Fruit fly (Drosophila melanogaster) whole organism, embryonic: Measurements from ENCODE around the gene beat-IIa.

ENCODE experiments used
- Abd-B ChIP-seq: fragments of 200-800 bp; sonication (Bioruptor generic); optimal IDR thresholded peaks from 2 replicates; lab custom pipeline; 2018; ENCODE audit warnings: missing biosample characterization, mild to moderate bottlenecking, missing genetic modification characterization, moderate library complexity
- B-H2 ChIP-seq: fragments of 200-800 bp; sonication (Bioruptor generic); optimal IDR thresholded peaks from 2 replicates; lab custom pipeline; 2018; ENCODE audit warnings: missing biosample characterization, mild to moderate bottlenecking, missing genetic modification characterization
- Blimp-1 ChIP-seq: fragments of 200-800 bp; sonication (Bioruptor generic); optimal IDR thresholded peaks from 3 replicates; lab custom pipeline; 2018; ENCODE audit warnings: missing biosample characterization, missing genetic modification characterization, mild to moderate bottlenecking, moderate library complexity, missing genetic modification reagents
- CG1024 ChIP-seq: fragments of 200-800 bp; sonication (Bioruptor generic); IDR thresholded peaks from 2 replicates; pipeline ENCODE4 v1.3.6; 2022; ENCODE audit warnings: missing biosample characterization, missing genetic modification characterization
- CG10321 ChIP-seq: fragments of 200-800 bp; sonication (Bioruptor generic); IDR thresholded peaks from 2 replicates; pipeline ENCODE4 v1.3.6; 2022; ENCODE audit warnings: missing biosample characterization, missing genetic modification characterization
- CG11093 ChIP-seq: fragments of 200-800 bp; sonication (Bioruptor generic); IDR thresholded peaks from 3 replicates; pipeline ENCODE4 v1.3.6; 2022; ENCODE audit warnings: missing biosample characterization, missing genetic modification characterization
- CG11247 ChIP-seq: fragments of 200-800 bp; sonication (Bioruptor generic); IDR thresholded peaks from 2 replicates; pipeline ENCODE4 v1.3.6; 2022; ENCODE audit warnings: missing biosample characterization, missing genetic modification characterization
- CG11456 ChIP-seq: fragments of 200-800 bp; sonication (Bioruptor generic); IDR thresholded peaks from 3 replicates; pipeline ENCODE4 v1.3.6; 2022; ENCODE audit warnings: missing biosample characterization, missing genetic modification characterization
- CG11696 ChIP-seq: fragments of 200-800 bp; sonication (Bioruptor generic); IDR thresholded peaks from 2 replicates; pipeline ENCODE4 v1.3.6; 2022; ENCODE audit warnings: missing biosample characterization, missing genetic modification characterization
- CG12744 ChIP-seq: fragments of 200-800 bp; sonication (Bioruptor generic); optimal IDR thresholded peaks from 2 replicates; lab custom pipeline; 2016; ENCODE audit warnings: missing biosample characterization, missing genetic modification characterization
- CG14050 ChIP-seq: fragments of 200-800 bp; sonication (Bioruptor generic); IDR thresholded peaks from 3 replicates; pipeline ENCODE4 v1.3.6; 2022; ENCODE audit warnings: missing biosample characterization, missing genetic modification characterization
- CG14860 ChIP-seq: fragments of 200-800 bp; sonication (Bioruptor generic); IDR thresholded peaks from 3 replicates; pipeline ENCODE4 v1.3.6; 2022; ENCODE audit warnings: missing biosample characterization, missing genetic modification characterization; ENCODE audit not compliant: partially characterized antibody
- CG15269 ChIP-seq: fragments of 200-800 bp; sonication (Bioruptor generic); optimal IDR thresholded peaks from 2 replicates; lab custom pipeline; 2018; ENCODE audit warnings: missing biosample characterization, mild to moderate bottlenecking, missing genetic modification characterization, moderate library complexity
- CG30403 ChIP-seq: fragments of 200-800 bp; sonication (Bioruptor generic); optimal IDR thresholded peaks from 3 replicates; lab custom pipeline; 2016; ENCODE audit warnings: missing biosample characterization, missing genetic modification characterization
- CG30431 ChIP-seq: fragments of 200-800 bp; sonication (Bioruptor generic); optimal IDR thresholded peaks from 2 replicates; lab custom pipeline; 2017; ENCODE audit warnings: missing biosample characterization, missing genetic modification characterization
- CG33213 ChIP-seq: fragments of 200-800 bp; sonication (Bioruptor generic); optimal IDR thresholded peaks from 3 replicates; lab custom pipeline; 2016; ENCODE audit warnings: missing biosample characterization, missing genetic modification characterization
- CG3407 ChIP-seq: fragments of 200-800 bp; sonication (Bioruptor generic); optimal IDR thresholded peaks from 2 replicates; lab custom pipeline; 2018; ENCODE audit warnings: missing biosample characterization, mild to moderate bottlenecking, missing genetic modification characterization
- CG34376 ChIP-seq: fragments of 200-800 bp; sonication (Bioruptor generic); optimal IDR thresholded peaks from 2 replicates; lab custom pipeline; 2018; ENCODE audit warnings: missing biosample characterization, mild to moderate bottlenecking, missing genetic modification characterization
- CG4617 ChIP-seq: fragments of 200-800 bp; sonication (Bioruptor generic); optimal IDR thresholded peaks from 3 replicates; lab custom pipeline; 2016; ENCODE audit warnings: missing biosample characterization, missing genetic modification characterization, borderline replicate concordance
- CG5180 ChIP-seq: fragments of 200-800 bp; sonication (Bioruptor generic); optimal IDR thresholded peaks from 3 replicates; lab custom pipeline; 2017; ENCODE audit warnings: missing biosample characterization, missing genetic modification characterization, mild to moderate bottlenecking, moderate library complexity, missing genetic modification reagents
- CG6683 ChIP-seq: fragments of 200-800 bp; sonication (Bioruptor generic); optimal IDR thresholded peaks from 2 replicates; lab custom pipeline; 2017; ENCODE audit warnings: missing biosample characterization, mild to moderate bottlenecking, missing genetic modification characterization, missing genetic modification reagents
- CG6854 ChIP-seq: fragments of 200-800 bp; sonication (Bioruptor generic); optimal IDR thresholded peaks from 3 replicates; lab custom pipeline; 2017; ENCODE audit warnings: missing biosample characterization, mild to moderate bottlenecking, missing genetic modification characterization
- CG7745 ChIP-seq: fragments of 200-800 bp; sonication (Bioruptor generic); optimal IDR thresholded peaks from 2 replicates; lab custom pipeline; 2018; ENCODE audit warnings: missing biosample characterization, mild to moderate bottlenecking, missing genetic modification characterization, moderate library complexity
- CG9437 ChIP-seq: fragments of 200-800 bp; sonication (Bioruptor generic); optimal IDR thresholded peaks from 2 replicates; lab custom pipeline; 2018; ENCODE audit warnings: missing biosample characterization, mild to moderate bottlenecking, missing genetic modification characterization
- CG9817 ChIP-seq: fragments of 200-800 bp; sonication (Bioruptor generic); optimal IDR thresholded peaks from 2 replicates; lab custom pipeline; 2018; ENCODE audit warnings: missing biosample characterization, mild to moderate bottlenecking, missing genetic modification characterization, moderate library complexity
- D ChIP-seq, 2 experiments: fragments of 200-800 bp in 1 of 2; fragments of >200 bp in 1 of 2; sonication (Bioruptor generic) in 1 of 2; optimal IDR thresholded peaks; 2 replicates in 1 of 2; 3 replicates in 1 of 2; lab custom pipeline; 2017; ENCODE audit warnings: mild to moderate bottlenecking in 1 of 2, missing biosample characterization in 1 of 2, missing genetic modification characterization in 1 of 2, missing genetic modification reagents in 1 of 2
- Fer3 ChIP-seq: fragments of 200-800 bp; sonication (Bioruptor generic); optimal IDR thresholded peaks from 2 replicates; lab custom pipeline; 2018; ENCODE audit warnings: missing biosample characterization, mild to moderate bottlenecking, missing genetic modification characterization, moderate library complexity
- HLH3B ChIP-seq: fragments of 200-800 bp; sonication (Bioruptor generic); IDR thresholded peaks from 2 replicates; pipeline ENCODE4 v1.3.6; 2022; ENCODE audit warnings: missing biosample characterization, missing genetic modification characterization
- Neu2 ChIP-seq: fragments of 200-800 bp; sonication (Bioruptor generic); optimal IDR thresholded peaks from 3 replicates; lab custom pipeline; 2016; ENCODE audit warnings: missing biosample characterization, missing genetic modification characterization, borderline replicate concordance
- Nf-YA ChIP-seq: fragments of 200-800 bp; sonication (Bioruptor generic); IDR thresholded peaks from 2 replicates; pipeline ENCODE4 v1.3.6; 2022; ENCODE audit warnings: missing biosample characterization, missing genetic modification characterization
- Nf-YB ChIP-seq: fragments of 200-800 bp; sonication (Bioruptor generic); optimal IDR thresholded peaks from 3 replicates; lab custom pipeline; 2019; ENCODE audit warnings: missing biosample characterization, mild to moderate bottlenecking, missing genetic modification characterization, moderate library complexity
- Sin3A ChIP-seq: fragments of >200 bp; optimal IDR thresholded peaks from 2 replicates; lab custom pipeline; 2018
- Six4 ChIP-seq: fragments of 200-800 bp; sonication (Bioruptor generic); optimal IDR thresholded peaks from 2 replicates; lab custom pipeline; 2016; ENCODE audit warnings: missing biosample characterization, missing genetic modification characterization
- chn ChIP-seq: fragments of 200-800 bp; sonication (Bioruptor generic); optimal IDR thresholded peaks from 2 replicates; lab custom pipeline; 2016; ENCODE audit warnings: missing biosample characterization, missing genetic modification characterization
- crc ChIP-seq: fragments of 200-800 bp; sonication (Bioruptor generic); optimal IDR thresholded peaks from 2 replicates; lab custom pipeline; 2016; ENCODE audit warnings: missing biosample characterization, missing genetic modification characterization
- en ChIP-seq: fragments of 200-800 bp; sonication (Bioruptor generic); optimal IDR thresholded peaks from 2 replicates; lab custom pipeline; 2016; ENCODE audit warnings: missing biosample characterization, missing genetic modification characterization
- grau ChIP-seq: fragments of 200-800 bp; optimal IDR thresholded peaks from 3 replicates; lab custom pipeline; 2019; ENCODE audit warnings: missing biosample characterization, mild to moderate bottlenecking, missing genetic modification characterization, moderate library complexity
- gro ChIP-seq: fragments of 200-800 bp; sonication (Bioruptor generic); optimal IDR thresholded peaks from 2 replicates; lab custom pipeline; 2016; ENCODE audit warnings: missing biosample characterization, missing genetic modification characterization
- gsb ChIP-seq: fragments of 200-800 bp; sonication (Bioruptor generic); IDR thresholded peaks from 2 replicates; pipeline ENCODE4 v1.3.6; 2022; ENCODE audit warnings: missing biosample characterization, missing genetic modification characterization
- ham ChIP-seq: fragments of 200-800 bp; sonication (Bioruptor generic); IDR thresholded peaks from 2 replicates; pipeline ENCODE4 v1.3.6; 2022; ENCODE audit warnings: missing biosample characterization, missing genetic modification characterization
- hbn ChIP-seq: fragments of 200-800 bp; sonication (Bioruptor generic); IDR thresholded peaks from 2 replicates; pipeline ENCODE4 v1.3.6; 2022; ENCODE audit warnings: missing biosample characterization, missing genetic modification characterization; ENCODE audit not compliant: partially characterized antibody
- lmd ChIP-seq: fragments of 200-800 bp; sonication (Bioruptor generic); IDR thresholded peaks from 2 replicates; pipeline ENCODE4 v1.3.6; 2022; ENCODE audit warnings: missing biosample characterization, missing genetic modification characterization
- luna ChIP-seq: fragments of 200-800 bp; sonication (Bioruptor generic); optimal IDR thresholded peaks from 2 replicates; lab custom pipeline; 2016; ENCODE audit warnings: missing biosample characterization, missing genetic modification characterization
- schlank ChIP-seq: fragments of 200-800 bp; sonication (Bioruptor generic); optimal IDR thresholded peaks from 2 replicates; lab custom pipeline; 2018; ENCODE audit warnings: missing biosample characterization, mild to moderate bottlenecking, missing genetic modification characterization
- sob ChIP-seq: fragments of 200-800 bp; sonication (Bioruptor generic); IDR thresholded peaks from 2 replicates; pipeline ENCODE4 v1.3.6; 2022; ENCODE audit warnings: missing biosample characterization, missing genetic modification characterization
- sr ChIP-seq: fragments of 200-800 bp; sonication (Bioruptor generic); IDR thresholded peaks from 3 replicates; pipeline ENCODE4 v1.3.6; 2022; ENCODE audit warnings: missing biosample characterization, missing genetic modification characterization
- stc ChIP-seq: fragments of 200-800 bp; sonication (Bioruptor generic); IDR thresholded peaks from 2 replicates; pipeline ENCODE4 v1.3.6; 2022; ENCODE audit warnings: missing biosample characterization, missing genetic modification characterization
- tll ChIP-seq, 2 experiments: fragments of 200-800 bp in 1 of 2; fragments of >200 bp in 1 of 2; sonication (Bioruptor generic) in 1 of 2; optimal IDR thresholded peaks; 2 replicates each; lab custom pipeline; 2017 to 2019; ENCODE audit warnings: missing biosample characterization in 2 of 2, missing genetic modification characterization in 2 of 2, mild to moderate bottlenecking in 1 of 2, moderate library complexity in 1 of 2
- tup ChIP-seq: fragments of 200-800 bp; sonication (Bioruptor generic); optimal IDR thresholded peaks from 2 replicates; lab custom pipeline; 2016; ENCODE audit warnings: missing biosample characterization, mild to moderate bottlenecking, missing genetic modification characterization, moderate library complexity
- usp ChIP-seq: fragments of >200 bp; optimal IDR thresholded peaks from 2 replicates; lab custom pipeline; 2017; ENCODE audit warnings: missing biosample characterization, missing genetic modification characterization

beat-IIa gene

DNA sequence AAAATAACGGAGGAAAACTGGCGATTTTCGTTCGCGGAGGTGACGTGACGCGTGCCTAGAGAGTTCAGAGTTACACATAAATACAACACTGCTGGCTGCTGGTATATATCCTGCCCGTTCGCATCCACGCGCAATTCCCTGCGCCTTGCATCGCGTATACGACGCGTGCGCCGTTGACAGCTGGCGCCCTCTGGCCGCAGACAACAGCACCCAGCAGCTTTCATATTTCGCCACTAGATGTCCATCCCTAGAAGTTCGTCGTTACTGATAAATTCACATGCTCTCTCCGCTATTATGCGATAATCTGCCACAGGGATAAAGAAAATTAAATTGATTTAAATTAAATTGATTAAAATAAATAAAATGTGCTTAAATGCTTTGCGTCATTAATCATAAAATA is 36.5 kb upstream of the beat-IIa start, which contains the start of gene Sur-8 (continued):
- TF ChIP-seq crc (GFP tag; lab: Kevin White, UChicago): peak; percentile 5
- TF ChIP-seq CG14860 (GFP tag; lab: Robert Waterston, UW): no peak
- peak; percentile 39 for TF ChIP-seq CG34376 (GFP tag; lab: Kevin White, UChicago)
- TF ChIP-seq CG15269 (tag; lab: Kevin White, UChicago): peak; percentile 47
- TF ChIP-seq tll (GFP tag; optimal IDR thresholded peaks at IDR 0.05; lab: Kevin White, UChicago): no peak
- TF ChIP-seq luna: peak; percentile 48
- TF ChIP-seq Sin3A: no peak
- peak; percentile 30 for TF ChIP-seq B-H2
- no peak; the same call in 1 of the 2 replicates for TF ChIP-seq ham (GFP tag; lab: Robert Waterston, UW)
- no peak for TF ChIP-seq Neu2 (GFP tag; lab: Kevin White, UChicago)
- peak; percentile 58 for TF ChIP-seq CG9817 (tag; lab: Kevin White, UChicago)
- peak; percentile 65 for TF ChIP-seq CG30403 (GFP tag; lab: Kevin White, UChicago)
- TF ChIP-seq CG11456 (GFP tag; lab: Robert Waterston, UW): peak; percentile 96
- TF ChIP-seq D (optimal IDR thresholded peaks at IDR 0.05; lab: Kevin White, UChicago): no peak
- TF ChIP-seq D (GFP tag; optimal IDR thresholded peaks at IDR 0.05; lab: Kevin White, UChicago): peak; percentile 45
- TF ChIP-seq CG6854: peak; percentile 1
- no peak for TF ChIP-seq chn
- no peak for TF ChIP-seq Abd-B (GFP tag; lab: Kevin White, UChicago)
- TF ChIP-seq CG9437 (GFP tag; lab: Kevin White, UChicago): no peak
- no peak for TF ChIP-seq schlank (tag; lab: Kevin White, UChicago)
- no peak for TF ChIP-seq CG5180 (GFP tag; lab: Kevin White, UChicago)
- no peak for TF ChIP-seq tup
- no peak for TF ChIP-seq hbn (GFP tag; lab: Robert Waterston, UW)
- peak; percentile 31 for TF ChIP-seq Blimp-1 (GFP tag; lab: Kevin White, UChicago)
- peak; percentile 60 for TF ChIP-seq gsb
- no peak for TF ChIP-seq CG6683 (GFP tag; lab: Kevin White, UChicago)
- no peak for TF ChIP-seq gro (GFP tag; lab: Kevin White, UChicago)
- peak; percentile 89 for TF ChIP-seq CG11247
- peak; percentile 50; the same call in 1 of the 3 replicates for TF ChIP-seq CG11093 (GFP tag; lab: Robert Waterston, UW)
- peak; percentile 63 for TF ChIP-seq grau
- TF ChIP-seq lmd (GFP tag; lab: Robert Waterston, UW): peak; percentile 76
- TF ChIP-seq sob (GFP tag; lab: Robert Waterston, UW): peak; percentile 67
- peak; percentile 39; the same call in 1 of the 2 replicates for TF ChIP-seq stc (GFP tag; lab: Robert Waterston, UW)
- peak; percentile 45 for TF ChIP-seq CG12744 (GFP tag; lab: Kevin White, UChicago)
- TF ChIP-seq Six4 (GFP tag; lab: Kevin White, UChicago): peak; percentile 41
- TF ChIP-seq HLH3B: peak; percentile 67
- no peak for TF ChIP-seq CG7745
- no peak for TF ChIP-seq Nf-YA
- peak; percentile 67 for TF ChIP-seq CG33213 (GFP tag; lab: Kevin White, UChicago)
- no peak for TF ChIP-seq usp (GFP tag; lab: Kevin White, UChicago)
- TF ChIP-seq CG4617 (GFP tag; lab: Kevin White, UChicago): peak; percentile 32
- TF ChIP-seq Nf-YB: no peak
- TF ChIP-seq CG30431 (GFP tag; lab: Kevin White, UChicago): peak; percentile 40
- TF ChIP-seq CG1024 (GFP tag; lab: Robert Waterston, UW): peak; percentile 80
- peak; percentile 49 for TF ChIP-seq Fer3 (tag; lab: Kevin White, UChicago)
- peak; percentile 33 for TF ChIP-seq en (GFP tag; lab: Kevin White, UChicago)
- 0 out of 3 replicates have a peak, but pooled peaks have one; percentile 38 for TF ChIP-seq sr (GFP tag; lab: Robert Waterston, UW)
- peak; percentile 26 for TF ChIP-seq CG3407
- peak; percentile 44; the same call in 1 of the 2 replicates for TF ChIP-seq CG11696
- peak; percentile 59 for TF ChIP-seq CG14050 (GFP tag; lab: Robert Waterston, UW)
- no peak for TF ChIP-seq CG10321 (GFP tag; lab: Robert Waterston, UW)
